Worm (Caenorhabditis elegans) whole organism, L1 larva: Measurements from ENCODE around the gene C44C10.9.

ENCODE experiments used
- C04F5.9 ChIP-seq: sonication (generic microtip); optimal IDR thresholded peaks from 2 replicates; lab custom pipeline; 2016; ENCODE audit warnings: missing genetic modification characterization, missing compliant biosample characterization
- F16B12.6 ChIP-seq: fragments of 150-350 bp; optimal IDR thresholded peaks from 2 replicates; lab custom pipeline; 2014; ENCODE audit warnings: missing biosample characterization, missing genetic modification characterization
- alr-1 ChIP-seq: fragments of 200-800 bp; sonication (Bioruptor generic); optimal IDR thresholded peaks from 2 replicates; lab custom pipeline; 2018; ENCODE audit warnings: borderline replicate concordance, mild to moderate bottlenecking, missing genetic modification characterization, missing compliant biosample characterization
- aly-2 ChIP-seq: fragments of 150-350 bp; optimal IDR thresholded peaks from 2 replicates; lab custom pipeline; 2014; ENCODE audit warnings: missing biosample characterization, missing genetic modification characterization
- blmp-1 ChIP-seq: fragments of 150-350 bp; optimal IDR thresholded peaks from 2 replicates; lab custom pipeline; 2014; ENCODE audit warnings: missing biosample characterization, missing genetic modification characterization
- ceh-63 ChIP-seq: fragments of 200-800 bp; sonication (Bioruptor generic); optimal IDR thresholded peaks from 2 replicates; lab custom pipeline; 2018; ENCODE audit warnings: mild to moderate bottlenecking, missing genetic modification characterization, missing compliant biosample characterization
- ces-1 ChIP-seq: fragments of 150-350 bp; optimal IDR thresholded peaks from 2 replicates; lab custom pipeline; 2014; ENCODE audit warnings: missing biosample characterization, missing genetic modification reagents, missing genetic modification characterization
- dpl-1 ChIP-seq, 3 experiments: fragments of 150-350 bp in 2 of 3; sonication (generic microtip) in 1 of 3; optimal IDR thresholded peaks; 2 replicates each; lab custom pipeline; 2014 to 2017; ENCODE audit warnings: missing biosample characterization in 3 of 3, missing genetic modification characterization in 3 of 3, missing genetic modification reagents in 3 of 3
- efl-1 ChIP-seq, 4 experiments: fragments of 150-350 bp; optimal IDR thresholded peaks in 3 of 4; peaks in 1 of 4; 1 replicate in 1 of 4; 2 replicates in 3 of 4; lab custom pipeline; 2014; ENCODE audit warnings: missing biosample characterization in 2 of 4, missing genetic modification characterization in 2 of 4, missing genetic modification reagents in 2 of 4
- egl-13 ChIP-seq: sonication (generic microtip); optimal IDR thresholded peaks from 2 replicates; lab custom pipeline; 2016; ENCODE audit warnings: missing genotype, missing genetic modification reagents, missing genetic modification characterization, missing compliant biosample characterization
- elt-3 ChIP-seq, 6 experiments: fragments of 150-350 bp in 1 of 6; sonication (generic microtip); optimal IDR thresholded peaks; 2 replicates each; lab custom pipeline; 2017 to 2018; ENCODE audit warnings: missing biosample characterization in 6 of 6, missing genetic modification characterization in 6 of 6, inconsistent platforms in 1 of 6
- ets-5 ChIP-seq: fragments of 200-800 bp; sonication (Bioruptor generic); IDR thresholded peaks from 2 replicates; pipeline ENCODE4 v1.3.6; 2022; ENCODE audit warnings: missing genetic modification characterization, missing compliant biosample characterization
- fkh-10 ChIP-seq: sonication (generic microtip); optimal IDR thresholded peaks from 2 replicates; lab custom pipeline; 2017; ENCODE audit warnings: missing biosample characterization, missing genetic modification reagents, missing genetic modification characterization
- fkh-8 ChIP-seq: sonication (generic microtip); optimal IDR thresholded peaks from 2 replicates; lab custom pipeline; 2016; ENCODE audit warnings: mild to moderate bottlenecking, missing genetic modification characterization, missing compliant biosample characterization
- grh-1 ChIP-seq: fragments of 200-800 bp; sonication (Bioruptor generic); IDR thresholded peaks from 2 replicates; pipeline ENCODE4 v1.3.6; 2022; ENCODE audit warnings: missing genetic modification reagents, missing genetic modification characterization, missing compliant biosample characterization
- hlh-17 ChIP-seq: fragments of 200-800 bp; sonication (Bioruptor generic); optimal IDR thresholded peaks from 2 replicates; lab custom pipeline; 2018; ENCODE audit warnings: missing genetic modification characterization, mild to moderate bottlenecking, missing compliant biosample characterization, moderate library complexity, borderline replicate concordance
- hpl-2 ChIP-seq: fragments of 150-350 bp; optimal IDR thresholded peaks from 2 replicates; lab custom pipeline; 2014; ENCODE audit warnings: missing biosample characterization, missing genetic modification reagents, missing genetic modification characterization
- irx-1 ChIP-seq: sonication (generic microtip); optimal IDR thresholded peaks from 2 replicates; lab custom pipeline; 2016; ENCODE audit warnings: missing genetic modification characterization, missing compliant biosample characterization
- jun-1 ChIP-seq: fragments of 150-350 bp; optimal IDR thresholded peaks from 2 replicates; lab custom pipeline; 2014; ENCODE audit warnings: missing biosample characterization, missing genetic modification reagents, missing genetic modification characterization
- lin-13 ChIP-seq: fragments of 150-350 bp; optimal IDR thresholded peaks from 2 replicates; lab custom pipeline; 2014; ENCODE audit warnings: missing biosample characterization, missing genetic modification reagents, missing genetic modification characterization
- lin-14 ChIP-seq: fragments of 200-800 bp; sonication (Bioruptor generic); optimal IDR thresholded peaks from 2 replicates; lab custom pipeline; 2018; ENCODE audit warnings: mild to moderate bottlenecking, missing genetic modification characterization, moderate library complexity, missing compliant biosample characterization
- lin-35 ChIP-seq, 2 experiments: fragments of 150-350 bp; optimal IDR thresholded peaks; 2 replicates each; lab custom pipeline; 2014; ENCODE audit warnings: missing biosample characterization in 2 of 2, missing genetic modification characterization in 2 of 2, missing genetic modification reagents in 2 of 2
- lir-3 ChIP-seq: sonication (generic microtip); optimal IDR thresholded peaks from 2 replicates; lab custom pipeline; 2016; ENCODE audit warnings: mild to moderate bottlenecking, missing genetic modification characterization, moderate library complexity, missing compliant biosample characterization; ENCODE audit not compliant: poor library complexity
- mab-9 ChIP-seq: fragments of 200-800 bp; sonication (Bioruptor generic); IDR thresholded peaks from 2 replicates; pipeline ENCODE4 v1.3.6; 2022; ENCODE audit warnings: missing genetic modification reagents, missing genetic modification characterization, missing compliant biosample characterization
- mep-1 ChIP-seq: fragments of 150-350 bp; optimal IDR thresholded peaks from 2 replicates; lab custom pipeline; 2014; ENCODE audit warnings: missing biosample characterization, missing genetic modification characterization
- nhr-19 ChIP-seq: fragments of 200-800 bp; sonication (Bioruptor generic); conservative IDR thresholded peaks from 2 replicates; pipeline ENCODE4 v1.3.6; 2022; ENCODE audit warnings: missing genetic modification characterization, missing compliant biosample characterization
- nhr-20 ChIP-seq: sonication (generic microtip); optimal IDR thresholded peaks from 2 replicates; lab custom pipeline; 2016; ENCODE audit warnings: mild to moderate bottlenecking, missing genetic modification characterization, missing compliant biosample characterization
- nhr-237 ChIP-seq: fragments of 150-350 bp; optimal IDR thresholded peaks from 2 replicates; lab custom pipeline; 2014; ENCODE audit warnings: missing biosample characterization, missing genetic modification characterization
- nhr-28 ChIP-seq: fragments of 150-350 bp; optimal IDR thresholded peaks from 2 replicates; lab custom pipeline; 2014; ENCODE audit warnings: missing biosample characterization, missing genetic modification characterization
- nhr-71 ChIP-seq: sonication (generic microtip); optimal IDR thresholded peaks from 2 replicates; lab custom pipeline; 2016; ENCODE audit warnings: mild to moderate bottlenecking, missing genetic modification characterization, moderate library complexity, missing compliant biosample characterization
- nhr-77 ChIP-seq: fragments of 150-350 bp; optimal IDR thresholded peaks from 2 replicates; lab custom pipeline; 2014; ENCODE audit warnings: missing biosample characterization, missing genetic modification characterization
- nhr-85 ChIP-seq: sonication (generic microtip); peaks from one replicate; lab custom pipeline; 2016; ENCODE audit warnings: missing genetic modification characterization, inconsistent platforms, missing compliant biosample characterization
- pag-3 ChIP-seq: sonication (generic microtip); optimal IDR thresholded peaks from 2 replicates; lab custom pipeline; 2017; ENCODE audit warnings: missing genetic modification characterization, mild to moderate bottlenecking, missing compliant biosample characterization, antibody characterized with exemption, borderline replicate concordance; ENCODE audit not compliant: insufficient read depth
- pax-3 ChIP-seq: fragments of 200-800 bp; sonication (Bioruptor generic); optimal IDR thresholded peaks from 2 replicates; lab custom pipeline; 2018; ENCODE audit warnings: mild to moderate bottlenecking, missing genetic modification characterization, moderate library complexity, missing compliant biosample characterization
- rnt-1 ChIP-seq: sonication (generic microtip); optimal IDR thresholded peaks from 2 replicates; lab custom pipeline; 2016; ENCODE audit warnings: mild to moderate bottlenecking, missing genetic modification characterization, moderate library complexity, missing compliant biosample characterization
- skn-1 ChIP-seq: fragments of 150-350 bp; optimal IDR thresholded peaks from 2 replicates; lab custom pipeline; 2014; ENCODE audit warnings: missing biosample characterization, missing genetic modification characterization
- sox-4 ChIP-seq: sonication (generic microtip); optimal IDR thresholded peaks from 2 replicates; lab custom pipeline; 2016; ENCODE audit warnings: missing genetic modification characterization, missing compliant biosample characterization
- sptf-1 ChIP-seq: fragments of 150-350 bp; optimal IDR thresholded peaks from 2 replicates; lab custom pipeline; 2014; ENCODE audit warnings: missing biosample characterization, missing genetic modification characterization
- sup-37 ChIP-seq: fragments of 200-800 bp; sonication (Bioruptor generic); optimal IDR thresholded peaks from 2 replicates; lab custom pipeline; 2018; ENCODE audit warnings: mild to moderate bottlenecking, missing genetic modification characterization, missing compliant biosample characterization
- tbx-2 ChIP-seq: sonication (generic microtip); optimal IDR thresholded peaks from 2 replicates; lab custom pipeline; 2016; ENCODE audit warnings: missing genetic modification characterization, missing compliant biosample characterization
- tlp-1 ChIP-seq: fragments of 150-350 bp; optimal IDR thresholded peaks from 2 replicates; lab custom pipeline; 2014; ENCODE audit warnings: missing biosample characterization, missing genetic modification characterization
- unc-130 ChIP-seq: fragments of 150-350 bp; optimal IDR thresholded peaks from 2 replicates; lab custom pipeline; 2017; ENCODE audit warnings: missing biosample characterization, missing genetic modification characterization, inconsistent platforms
- unc-30 ChIP-seq: sonication (generic microtip); optimal IDR thresholded peaks from 2 replicates; lab custom pipeline; 2017; ENCODE audit warnings: missing biosample characterization, missing genetic modification characterization
- unc-98 ChIP-seq: fragments of 200-800 bp; sonication (Bioruptor generic); IDR thresholded peaks from 2 replicates; pipeline ENCODE4 v1.3.6; 2022; ENCODE audit warnings: missing genetic modification characterization, missing compliant biosample characterization
- vab-15 ChIP-seq: sonication (generic microtip); optimal IDR thresholded peaks from 2 replicates; lab custom pipeline; 2017; ENCODE audit warnings: missing genotype, mild to moderate bottlenecking, missing genetic modification characterization, missing compliant biosample characterization
- xbp-1 ChIP-seq: sonication (generic microtip); optimal IDR thresholded peaks from 2 replicates; lab custom pipeline; 2016; ENCODE audit warnings: missing genetic modification characterization, missing compliant biosample characterization
- zip-4 ChIP-seq: fragments of 200-800 bp; sonication (Bioruptor generic); optimal IDR thresholded peaks from 2 replicates; lab custom pipeline; 2018; ENCODE audit warnings: mild to moderate bottlenecking, missing genetic modification characterization, moderate library complexity, missing compliant biosample characterization
- ztf-4 ChIP-seq: fragments of 150-350 bp; optimal IDR thresholded peaks from 2 replicates; lab custom pipeline; 2014; ENCODE audit warnings: missing biosample characterization, missing genetic modification characterization

C44C10.9 gene

DNA sequence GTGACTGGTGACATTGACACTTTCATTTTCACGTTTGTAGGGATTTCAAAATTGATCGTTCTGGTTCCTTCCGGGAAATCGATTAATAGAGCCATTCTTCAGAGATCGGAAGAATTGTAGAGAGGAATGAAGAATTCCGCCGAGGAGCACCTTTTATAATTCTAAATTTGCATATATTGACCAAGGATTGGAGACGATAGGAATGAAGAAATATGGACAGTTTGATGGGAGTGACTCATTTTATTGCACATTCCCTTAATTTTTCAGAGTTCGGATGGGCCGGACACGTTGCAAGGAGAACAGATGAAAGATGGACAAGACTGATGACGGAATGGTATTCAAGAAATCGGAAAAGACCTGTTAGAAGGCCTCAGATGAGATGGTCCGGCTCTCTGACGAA lies 16.1 kb downstream of the C44C10.9 start, which contains the start of gene C44C10.15:
TSS of gene C44C10.15 (minus strand) at position 101 of the 400 bp plus-strand sequence.
- TF ChIP-seq zip-4 (GFP tag; lab: Kevin White, UChicago), result no peak
- no peak for TF ChIP-seq ets-5 (GFP tag; lab: Robert Waterston, UW)
- no peak for TF ChIP-seq fkh-10
- no peak for TF ChIP-seq C04F5.9 (tag; lab: Kevin White, UChicago)
- no peak for TF ChIP-seq nhr-77 (tag; lab: Kevin White, UChicago)
- no peak for TF ChIP-seq lin-14
- no peak for TF ChIP-seq unc-30 (tag; lab: Kevin White, UChicago)
- no peak for TF ChIP-seq egl-13 (tag; lab: Kevin White, UChicago)

DNA sequence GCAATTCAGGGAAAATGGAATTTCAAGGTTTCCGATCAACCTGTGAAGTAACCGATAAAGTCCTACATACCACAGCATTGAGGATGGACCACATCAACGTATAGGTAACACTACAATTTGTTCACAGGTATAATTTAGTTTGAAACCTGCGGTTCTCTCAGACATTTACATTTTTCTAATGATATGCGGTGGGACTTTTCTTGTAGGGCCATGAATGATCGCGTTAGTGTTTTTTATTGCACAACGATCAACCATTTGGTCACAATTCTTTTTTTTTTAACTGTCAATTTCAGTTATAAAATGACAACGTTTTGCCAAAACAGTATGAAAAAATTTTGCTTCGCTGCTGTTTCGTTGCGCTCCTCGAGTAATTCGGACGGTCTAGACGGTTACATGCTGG lies 19.6 kb downstream of the C44C10.9 start, which contains the start of gene C44C10.12:
TSS of gene C44C10.12 (plus strand) at position 301 of the 400 bp plus-strand sequence.
- TF ChIP-seq lin-35 (GFP tag; optimal IDR thresholded peaks at IDR 0.05; lab: Kevin White, UChicago) (no peak), sptf-1 (no peak), nhr-19 (GFP tag; lab: Robert Waterston, UW) (no peak), jun-1 (tag; lab: Kevin White, UChicago) (no peak), skn-1 (tag; lab: Kevin White, UChicago) (no peak), rnt-1 (tag; lab: Kevin White, UChicago) (no peak), unc-30 (tag; lab: Kevin White, UChicago) (no peak), ces-1 (no peak), nhr-237 (tag; lab: Kevin White, UChicago) (no peak), sup-37 (no peak), nhr-71 (no peak), tlp-1 (tag; lab: Kevin White, UChicago) (no peak), fkh-10 (no peak), nhr-20 (tag; lab: Kevin White, UChicago) (no peak), C04F5.9 (tag; lab: Kevin White, UChicago) (no peak), aly-2 (tag; lab: Kevin White, UChicago) (no peak)

DNA sequence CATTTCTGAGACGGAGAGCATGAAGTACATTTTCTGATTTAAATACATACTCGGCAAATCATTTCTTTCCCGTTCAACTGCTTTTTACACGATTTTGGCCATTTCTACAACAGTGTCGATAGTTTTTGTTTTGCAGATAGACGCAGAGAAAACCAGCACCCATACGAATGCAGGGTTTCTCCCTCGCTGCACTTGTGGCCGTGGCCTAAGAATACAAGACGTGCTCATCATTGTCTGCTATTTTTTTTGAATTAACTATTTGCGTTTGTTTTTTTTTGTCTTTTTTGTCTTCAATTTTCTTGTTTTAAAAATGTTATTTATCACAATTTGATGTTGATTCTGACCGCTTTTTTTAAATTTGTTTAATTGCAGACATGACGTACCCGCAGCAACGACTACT lies 23.2 kb downstream of the C44C10.9 start, which contains the start of gene smcl-1:
TSS of gene smcl-1 (plus strand) at position 373 of the 400 bp plus-strand sequence.
- TF ChIP-seq fkh-8, result peak; percentile 7
- no peak for TF ChIP-seq unc-98 (GFP tag; lab: Robert Waterston, UW)
- no peak for TF ChIP-seq F16B12.6
- TF ChIP-seq vab-15 (tag; lab: Kevin White, UChicago), result no peak
- peak; percentile 55 for TF ChIP-seq lir-3
- TF ChIP-seq dpl-1 (GFP tag; optimal IDR thresholded peaks at IDR 0.05; lab: Kevin White, UChicago), result peak in 2 of 3 experiments; percentile 5 to 47
- TF ChIP-seq pax-3 (tag; lab: Kevin White, UChicago), result no peak
- TF ChIP-seq hlh-17 (GFP tag; lab: Kevin White, UChicago), result no peak
- TF ChIP-seq unc-30 (tag; lab: Kevin White, UChicago), result no peak
- TF ChIP-seq unc-130 (tag; lab: Kevin White, UChicago), result peak; percentile 23
- TF ChIP-seq pag-3 (tag; lab: Kevin White, UChicago), result no peak
- TF ChIP-seq irx-1 (tag; lab: Kevin White, UChicago), result no peak
- TF ChIP-seq nhr-19 (GFP tag; lab: Robert Waterston, UW), result no peak
- no peak for TF ChIP-seq mab-9 (GFP tag; lab: Robert Waterston, UW)
- no peak for TF ChIP-seq nhr-28 (tag; lab: Kevin White, UChicago)
- TF ChIP-seq elt-3 (tag; optimal IDR thresholded peaks at IDR 0.05; lab: Kevin White, UChicago), result no peak
- TF ChIP-seq xbp-1 (tag; lab: Kevin White, UChicago), result peak; percentile 24
- no peak for TF ChIP-seq tbx-2
- no peak for TF ChIP-seq grh-1 (GFP tag; lab: Robert Waterston, UW)
- TF ChIP-seq ceh-63 (GFP tag; lab: Kevin White, UChicago), result no peak
- peak; percentile 55 for TF ChIP-seq blmp-1 (tag; lab: Kevin White, UChicago)
- peak in 1 of 2 experiments; percentile 28 for TF ChIP-seq efl-1 (optimal IDR thresholded peaks at IDR 0.05; lab: Kevin White, UChicago)
- peak in 1 of 2 experiments; percentile 26 for TF ChIP-seq efl-1 (GFP tag; optimal IDR thresholded peaks at IDR 0.05 in 1 of 2; lab: Kevin White, UChicago)
- peak; percentile 64 for TF ChIP-seq nhr-85
- no peak for TF ChIP-seq ets-5 (GFP tag; lab: Robert Waterston, UW)
- TF ChIP-seq sptf-1, result no peak
- no peak for TF ChIP-seq alr-1 (tag; lab: Kevin White, UChicago)
- no peak for TF ChIP-seq ztf-4 (tag; lab: Kevin White, UChicago)
- TF ChIP-seq aly-2 (tag; lab: Kevin White, UChicago), result no peak
- TF ChIP-seq mep-1, result peak; percentile 8
- no peak for TF ChIP-seq sox-4
- TF ChIP-seq lin-13 (GFP tag; lab: Kevin White, UChicago), result no peak
- no peak for TF ChIP-seq hpl-2 (GFP tag; lab: Kevin White, UChicago)
